Worm (Caenorhabditis elegans) whole organism, L2 larva: Measurements from ENCODE around the gene K08F4.3.

Experiments
- C34F6.9 ChIP-seq: fragments of 150-350 bp; optimal IDR thresholded peaks from 2 replicates; lab custom pipeline; 2014; ENCODE audit warnings: missing biosample characterization, missing genetic modification characterization
- F13H6.1 ChIP-seq: sonication (generic microtip); optimal IDR thresholded peaks from 2 replicates; lab custom pipeline; 2016; ENCODE audit warnings: missing genetic modification characterization, missing compliant biosample characterization
- R02D3.7 ChIP-seq: fragments of 150-350 bp; optimal IDR thresholded peaks from 2 replicates; lab custom pipeline; 2014; ENCODE audit warnings: missing biosample characterization, missing genetic modification characterization
- Y55F3AM.14 ChIP-seq: fragments of 200-800 bp; sonication (Bioruptor generic); optimal IDR thresholded peaks from 2 replicates; lab custom pipeline; 2018; ENCODE audit warnings: mild to moderate bottlenecking, missing genetic modification characterization, missing compliant biosample characterization
- ZK546.5 ChIP-seq: sonication (generic microtip); optimal IDR thresholded peaks from 2 replicates; lab custom pipeline; 2017; ENCODE audit warnings: missing biosample characterization, missing genetic modification characterization
- alr-1 ChIP-seq: fragments of 150-350 bp; optimal IDR thresholded peaks from 2 replicates; lab custom pipeline; 2014; ENCODE audit warnings: missing biosample characterization, missing genetic modification characterization
- ama-1 ChIP-seq: fragments of 150-350 bp; optimal IDR thresholded peaks from 2 replicates; lab custom pipeline; 2018; ENCODE audit warnings: inconsistent platforms
- blmp-1 ChIP-seq: sonication (generic microtip); optimal IDR thresholded peaks from 2 replicates; lab custom pipeline; 2017; ENCODE audit warnings: missing genetic modification characterization, mild to moderate bottlenecking, missing compliant biosample characterization, antibody characterized with exemption, moderate library complexity; ENCODE audit not compliant: insufficient read depth
- ceh-16 ChIP-seq: fragments of 150-350 bp; optimal IDR thresholded peaks from 2 replicates; lab custom pipeline; 2014; ENCODE audit warnings: missing biosample characterization, missing genetic modification characterization
- ceh-82 ChIP-seq: fragments of 150-350 bp; optimal IDR thresholded peaks from 2 replicates; lab custom pipeline; 2014; ENCODE audit warnings: missing biosample characterization, missing genetic modification characterization
- crh-2 ChIP-seq: sonication (generic microtip); optimal IDR thresholded peaks from 2 replicates; lab custom pipeline; 2017; ENCODE audit warnings: missing biosample characterization, missing genetic modification characterization
- egl-27 ChIP-seq: sonication (generic microtip); optimal IDR thresholded peaks from 3 replicates; lab custom pipeline; 2017; ENCODE audit warnings: missing biosample characterization, missing genetic modification reagents, missing genetic modification characterization
- elt-1 ChIP-seq: fragments of 150-350 bp; optimal IDR thresholded peaks from 2 replicates; lab custom pipeline; 2014; ENCODE audit warnings: missing biosample characterization, missing genetic modification characterization
- elt-3 ChIP-seq: sonication (generic microtip); optimal IDR thresholded peaks from 2 replicates; lab custom pipeline; 2017; ENCODE audit warnings: missing biosample characterization, missing genetic modification characterization
- fos-1 ChIP-seq: fragments of 150-350 bp; optimal IDR thresholded peaks from 2 replicates; lab custom pipeline; 2014; ENCODE audit warnings: missing biosample characterization, missing genetic modification characterization
- gmeb-1 ChIP-seq: fragments of 150-350 bp; optimal IDR thresholded peaks from 2 replicates; lab custom pipeline; 2014; ENCODE audit warnings: missing biosample characterization, missing genetic modification characterization
- lin-11 ChIP-seq: fragments of 150-350 bp; sonication (generic microtip); optimal IDR thresholded peaks from 2 replicates; lab custom pipeline; 2014; ENCODE audit warnings: missing biosample characterization, missing genetic modification characterization, inconsistent platforms, mixed read lengths
- lin-13 ChIP-seq: fragments of 150-350 bp; optimal IDR thresholded peaks from 2 replicates; lab custom pipeline; 2014; ENCODE audit warnings: missing biosample characterization, missing genetic modification reagents, missing genetic modification characterization
- lsy-2 ChIP-seq, 2 experiments: fragments of 150-350 bp in 1 of 2; sonication (generic microtip) in 1 of 2; optimal IDR thresholded peaks; 2 replicates each; lab custom pipeline; 2014 to 2017; ENCODE audit warnings: missing biosample characterization in 2 of 2, missing genetic modification characterization in 2 of 2
- mab-5 ChIP-seq: fragments of 150-350 bp; optimal IDR thresholded peaks from 2 replicates; lab custom pipeline; 2014; ENCODE audit warnings: missing biosample characterization, missing genetic modification characterization
- nhr-10 ChIP-seq: sonication (generic microtip); optimal IDR thresholded peaks from 2 replicates; lab custom pipeline; 2017; ENCODE audit warnings: missing biosample characterization, missing genetic modification characterization
- nhr-129 ChIP-seq: fragments of 150-350 bp; optimal IDR thresholded peaks from 2 replicates; lab custom pipeline; 2014; ENCODE audit warnings: missing biosample characterization, missing genetic modification characterization
- nhr-21 ChIP-seq: fragments of 150-350 bp; optimal IDR thresholded peaks from 2 replicates; lab custom pipeline; 2014; ENCODE audit warnings: missing biosample characterization, missing genetic modification characterization
- nhr-23 ChIP-seq: fragments of 150-350 bp; optimal IDR thresholded peaks from 2 replicates; lab custom pipeline; 2014; ENCODE audit warnings: missing biosample characterization, missing genetic modification reagents, missing genetic modification characterization
- nhr-237 ChIP-seq: fragments of 150-350 bp; optimal IDR thresholded peaks from 2 replicates; lab custom pipeline; 2014; ENCODE audit warnings: missing biosample characterization, missing genetic modification characterization
- nhr-25 ChIP-seq: fragments of 150-350 bp; sonication (generic microtip); optimal IDR thresholded peaks from 3 replicates; lab custom pipeline; 2014; ENCODE audit warnings: missing biosample characterization, missing genetic modification characterization
- nhr-6 ChIP-seq: fragments of 150-350 bp; optimal IDR thresholded peaks from 2 replicates; lab custom pipeline; 2014; ENCODE audit warnings: missing biosample characterization, missing genetic modification characterization
- nhr-77 ChIP-seq: fragments of 150-350 bp; optimal IDR thresholded peaks from 2 replicates; lab custom pipeline; 2014; ENCODE audit warnings: missing biosample characterization, missing genetic modification characterization
- peb-1 ChIP-seq: fragments of 150-350 bp; optimal IDR thresholded peaks from 2 replicates; lab custom pipeline; 2014; ENCODE audit warnings: missing biosample characterization, missing genetic modification characterization
- sem-4 ChIP-seq: fragments of 150-350 bp; optimal IDR thresholded peaks from 2 replicates; lab custom pipeline; 2014; ENCODE audit warnings: missing biosample characterization, missing genetic modification reagents, missing genetic modification characterization
- skn-1 ChIP-seq: sonication (generic microtip); optimal IDR thresholded peaks from 2 replicates; lab custom pipeline; 2017; ENCODE audit warnings: missing biosample characterization, missing genetic modification characterization
- sma-3 ChIP-seq: sonication (generic microtip); optimal IDR thresholded peaks from 2 replicates; lab custom pipeline; 2016; ENCODE audit warnings: missing genetic modification reagents, missing genetic modification characterization, missing compliant biosample characterization
- sma-9 ChIP-seq, 2 experiments: fragments of 150-350 bp in 1 of 2; sonication (generic microtip) in 1 of 2; optimal IDR thresholded peaks; 2 replicates each; lab custom pipeline; 2014 to 2016; ENCODE audit warnings: missing genetic modification characterization in 2 of 2, mild to moderate bottlenecking in 1 of 2, missing biosample characterization in 1 of 2, missing compliant biosample characterization in 1 of 2, missing genetic modification reagents in 1 of 2, moderate library complexity in 1 of 2
- unc-55 ChIP-seq: fragments of 150-350 bp; sonication (generic microtip); optimal IDR thresholded peaks from 3 replicates; lab custom pipeline; 2014; ENCODE audit warnings: missing biosample characterization, missing genetic modification reagents, missing genetic modification characterization
- unc-62 ChIP-seq: fragments of 150-350 bp; optimal IDR thresholded peaks from 2 replicates; lab custom pipeline; 2014; ENCODE audit warnings: missing biosample characterization, missing genetic modification reagents, missing genetic modification characterization
- zag-1 ChIP-seq: fragments of 150-350 bp; optimal IDR thresholded peaks from 2 replicates; lab custom pipeline; 2014; ENCODE audit warnings: missing biosample characterization, missing genetic modification characterization
- ztf-1 ChIP-seq: fragments of 200-800 bp; sonication (Bioruptor generic); conservative IDR thresholded peaks from 2 replicates; pipeline ENCODE4 v1.3.6; 2022; ENCODE audit warnings: missing genetic modification characterization, missing compliant biosample characterization

Gene K08F4.3

ce11 chrIV:10174932-10175732 is 46.1 kb downstream of the K08F4.3 start (continued):
- no peak for TF ChIP-seq zag-1
- no peak for TF ChIP-seq nhr-77 (tag; lab: Kevin White, UChicago)
- peak; percentile 4 for TF ChIP-seq F13H6.1
- no peak for TF ChIP-seq Y55F3AM.14 (GFP tag; lab: Kevin White, UChicago)
- no peak for TF ChIP-seq ama-1
- no peak for TF ChIP-seq sma-9 (GFP tag; optimal IDR thresholded peaks at IDR 0.05; lab: Kevin White, UChicago)
- TF ChIP-seq sma-9 (tag; optimal IDR thresholded peaks at IDR 0.05; lab: Kevin White, UChicago): no peak
- TF ChIP-seq ztf-1: no peak

DNA sequence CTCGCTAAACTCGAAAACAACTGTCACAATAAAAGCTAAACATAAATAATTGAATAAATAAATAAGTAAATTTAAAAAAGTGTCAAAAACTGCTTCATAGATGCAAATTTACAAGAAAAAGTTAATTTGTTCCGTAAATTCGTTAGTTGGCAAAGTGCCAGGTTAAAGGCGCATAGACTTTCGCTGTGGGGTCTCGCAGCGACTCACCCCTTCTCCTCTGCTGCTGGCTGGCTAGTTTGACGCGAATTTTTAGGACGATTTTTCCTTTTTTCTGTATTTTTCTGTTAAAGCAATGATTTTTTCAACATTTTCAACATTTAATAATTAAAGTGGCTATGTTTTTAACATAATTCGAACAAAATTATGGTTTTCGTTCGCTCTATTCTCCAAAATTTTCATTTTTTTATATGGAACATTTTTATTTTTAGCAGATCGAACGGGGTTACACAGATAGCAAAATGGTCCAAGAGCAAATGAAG is 47.2 kb downstream of the K08F4.3 start, which contains the start of gene rack-1:
rack-1 (plus strand) TSS at position 429 of the 479 bp plus-strand sequence.
- TF ChIP-seq lin-11 (peak; percentile 6), mab-5 (tag; lab: Kevin White, UChicago) (no peak), sma-9 (GFP tag; optimal IDR thresholded peaks at IDR 0.05; lab: Kevin White, UChicago) (no peak), sma-9 (tag; optimal IDR thresholded peaks at IDR 0.05; lab: Kevin White, UChicago) (no peak), ceh-16 (tag; lab: Kevin White, UChicago) (peak; percentile 47), crh-2 (tag; lab: Kevin White, UChicago) (peak; percentile 79), nhr-25 (tag; lab: Kevin White, UChicago) (peak; percentile 34), nhr-21 (tag; lab: Kevin White, UChicago) (peak; percentile 27), gmeb-1 (peak; percentile 63), elt-1 (no peak), nhr-10 (tag; lab: Kevin White, UChicago) (no peak), nhr-23 (tag; lab: Kevin White, UChicago) (no peak), peb-1 (no peak), F13H6.1 (peak; percentile 34), R02D3.7 (no peak), zag-1 (no peak), egl-27 (tag; lab: Kevin White, UChicago) (peak; percentile 12), C34F6.9 (tag; lab: Kevin White, UChicago) (peak; percentile 66), lsy-2 (tag; optimal IDR thresholded peaks at IDR 0.05; lab: Kevin White, UChicago) (peak; percentile 38 to 82), alr-1 (no peak), fos-1 (tag; lab: Kevin White, UChicago) (peak; percentile 23), nhr-6 (tag; lab: Kevin White, UChicago) (no peak), skn-1 (tag; lab: Kevin White, UChicago) (no peak), nhr-237 (tag; lab: Kevin White, UChicago) (no peak), elt-3 (no peak), sma-3 (GFP tag; lab: Kevin White, UChicago) (peak; percentile 35), unc-55 (GFP tag; lab: Kevin White, UChicago) (peak; percentile 83), ceh-82 (tag; lab: Kevin White, UChicago) (no peak), sem-4 (tag; lab: Kevin White, UChicago) (no peak), nhr-129 (tag; lab: Kevin White, UChicago) (peak; percentile 60), lin-13 (GFP tag; lab: Kevin White, UChicago) (peak; percentile 33), Y55F3AM.14 (GFP tag; lab: Kevin White, UChicago) (no peak), ZK546.5 (no peak)

- TF ChIP-seq nhr-25 (tag; lab: Kevin White, UChicago) (no peak), blmp-1 (tag; lab: Kevin White, UChicago) (no peak), unc-62 (no peak), nhr-237 (tag; lab: Kevin White, UChicago) (no peak), C34F6.9 (tag; lab: Kevin White, UChicago) (no peak)
Observed at ce11 chrIV:10177779-10178178, 48.7 kb downstream of the K08F4.3 start, which contains the start of gene mspn-1. TSS of gene mspn-1 (plus strand) at chrIV:10177968.
